Fruit fly (Drosophila melanogaster) whole organism, pupa: ENCODE measurements around the gene Pldn.

ENCODE experiments used
- CG10348 ChIP-seq: fragments of 200-800 bp; sonication (Bioruptor generic); IDR thresholded peaks from 2 replicates; pipeline ENCODE4 v1.3.6; 2022; ENCODE audit warnings: missing biosample characterization, missing genetic modification characterization
- CG12605 ChIP-seq: fragments of 200-800 bp; sonication (Bioruptor generic); IDR thresholded peaks from 2 replicates; pipeline ENCODE4 v1.3.6; 2022; ENCODE audit warnings: missing biosample characterization, missing genetic modification characterization
- CG13204 ChIP-seq: fragments of 200-800 bp; sonication (Bioruptor generic); optimal IDR thresholded peaks from 2 replicates; lab custom pipeline; 2018; ENCODE audit warnings: missing biosample characterization, mild to moderate bottlenecking, missing genetic modification characterization, moderate library complexity
- CG14655 ChIP-seq: fragments of 200-800 bp; sonication (Bioruptor generic); optimal IDR thresholded peaks from 3 replicates; lab custom pipeline; 2017; ENCODE audit warnings: mild to moderate bottlenecking, missing biosample characterization, missing genetic modification reagents, missing genetic modification characterization
- CG15710 ChIP-seq: fragments of 200-800 bp; sonication (Bioruptor generic); optimal IDR thresholded peaks from 2 replicates; lab custom pipeline; 2018; ENCODE audit warnings: missing biosample characterization, mild to moderate bottlenecking, missing genetic modification characterization, moderate library complexity
- CG17806 ChIP-seq: fragments of 200-800 bp; sonication (Bioruptor generic); optimal IDR thresholded peaks from 2 replicates; lab custom pipeline; 2018; ENCODE audit warnings: missing biosample characterization, mild to moderate bottlenecking, missing genetic modification characterization, moderate library complexity
- CG32121 ChIP-seq: fragments of 200-800 bp; sonication (Bioruptor generic); IDR thresholded peaks from 2 replicates; pipeline ENCODE4 v1.3.6; 2022; ENCODE audit warnings: missing biosample characterization, missing genetic modification characterization
- CG34367 ChIP-seq: fragments of 200-800 bp; sonication (Bioruptor generic); optimal IDR thresholded peaks from 2 replicates; lab custom pipeline; 2018; ENCODE audit warnings: missing biosample characterization, mild to moderate bottlenecking, missing genetic modification characterization
- CG4496 ChIP-seq: fragments of 200-800 bp; sonication (Bioruptor generic); IDR thresholded peaks from 3 replicates; pipeline ENCODE4 v1.3.6; 2022; ENCODE audit warnings: missing biosample characterization, missing genetic modification characterization
- CG8159 ChIP-seq: fragments of 200-800 bp; sonication (Bioruptor generic); optimal IDR thresholded peaks from 3 replicates; lab custom pipeline; 2018; ENCODE audit warnings: missing biosample characterization, mild to moderate bottlenecking, missing genetic modification characterization, moderate library complexity
- CG8301 ChIP-seq: fragments of 200-800 bp; sonication (Bioruptor generic); optimal IDR thresholded peaks from 2 replicates; lab custom pipeline; 2018; ENCODE audit warnings: missing biosample characterization, mild to moderate bottlenecking, missing genetic modification characterization
- CG9948 ChIP-seq: fragments of 200-800 bp; sonication (Bioruptor generic); optimal IDR thresholded peaks from 2 replicates; lab custom pipeline; 2018; ENCODE audit warnings: missing biosample characterization, mild to moderate bottlenecking, missing genetic modification characterization, moderate library complexity
- D1 ChIP-seq: fragments of 200-800 bp; sonication (Bioruptor generic); optimal IDR thresholded peaks from 2 replicates; lab custom pipeline; 2018; ENCODE audit warnings: missing biosample characterization, mild to moderate bottlenecking, missing genetic modification characterization, moderate library complexity
- EcR ChIP-seq: fragments of 200-800 bp; sonication (Bioruptor generic); optimal IDR thresholded peaks from 3 replicates; lab custom pipeline; 2019; ENCODE audit warnings: missing biosample characterization, missing genetic modification characterization, mild to moderate bottlenecking, moderate library complexity, missing genetic modification reagents
- Ets98B ChIP-seq: fragments of 200-800 bp; sonication (Bioruptor generic); IDR thresholded peaks from 2 replicates; pipeline ENCODE4 v1.3.6; 2022; ENCODE audit warnings: missing biosample characterization, missing genetic modification characterization
- Pif1A ChIP-seq: fragments of 200-800 bp; sonication (Bioruptor generic); optimal IDR thresholded peaks from 3 replicates; lab custom pipeline; 2016; ENCODE audit warnings: missing biosample characterization, missing genetic modification characterization
- Pif1B ChIP-seq: fragments of 200-800 bp; sonication (Bioruptor generic); optimal IDR thresholded peaks from 3 replicates; lab custom pipeline; 2016; ENCODE audit warnings: missing biosample characterization, missing genetic modification characterization
- Snoo ChIP-seq: fragments of 200-800 bp; sonication (Bioruptor generic); optimal IDR thresholded peaks from 3 replicates; lab custom pipeline; 2017; ENCODE audit warnings: missing biosample characterization, mild to moderate bottlenecking, missing genetic modification characterization, inconsistent platforms
- fd96Ca ChIP-seq: fragments of 200-800 bp; sonication (Bioruptor generic); IDR thresholded peaks from 3 replicates; pipeline ENCODE4 v1.3.6; 2022; ENCODE audit warnings: missing biosample characterization, missing genetic modification characterization
- gl ChIP-seq: fragments of 200-800 bp; sonication (Bioruptor generic); optimal IDR thresholded peaks from 2 replicates; lab custom pipeline; 2018; ENCODE audit warnings: missing biosample characterization, mild to moderate bottlenecking, missing genetic modification characterization
- rn ChIP-seq: fragments of 200-800 bp; sonication (Bioruptor generic); IDR thresholded peaks from 2 replicates; pipeline ENCODE4 v1.3.6; 2022; ENCODE audit warnings: missing biosample characterization, missing genetic modification characterization

Pldn gene

DNA sequence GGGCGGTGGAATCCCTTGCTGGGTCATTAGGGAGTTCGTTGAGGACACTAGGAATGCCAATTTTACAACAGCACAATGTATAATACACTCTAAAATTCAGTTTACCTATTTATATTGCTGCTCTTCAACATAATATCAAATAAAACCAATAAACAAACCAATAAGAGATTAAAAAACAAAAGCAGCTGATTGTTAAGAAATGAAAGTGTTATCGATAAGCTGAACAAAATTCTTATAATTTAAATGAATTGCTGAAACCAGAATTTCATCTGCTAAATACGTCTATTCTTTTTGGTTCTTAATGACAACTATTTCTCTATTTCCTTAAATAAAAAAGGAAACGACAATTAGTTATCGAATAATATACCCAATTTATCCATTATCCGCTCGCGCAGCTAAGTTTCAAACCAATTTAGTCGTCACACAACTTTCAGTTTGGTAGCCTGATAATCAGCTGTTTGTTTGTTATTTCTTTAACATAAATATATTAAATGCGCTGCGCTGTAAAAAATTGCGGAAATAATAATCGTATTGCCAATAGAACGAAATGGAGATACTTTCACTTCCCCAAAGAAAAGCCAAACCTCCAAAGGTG, at the start of gene Pldn, which contains the start of gene CG14135:
TSS of gene Pldn (minus strand) at position 197 of the 595 bp plus-strand sequence.
TSS of gene CG14135 (plus strand) at position 369 of the 595 bp plus-strand sequence.
- TF ChIP-seq D1 (peak; percentile 12), CG15710 (tag; lab: Kevin White, UChicago) (no peak), CG14655 (GFP tag; lab: Kevin White, UChicago) (no peak)
- TF ChIP-seq, all 21 proteins: peak for 1

dm6 chr3L:11731841-11732240, 40.6 kb upstream of the Pldn start, which contains the start of gene CG32087:
CG32087 (plus strand) TSS chr3L:11732141.
- no peak for TF ChIP-seq CG10348 (GFP tag; lab: Robert Waterston, UW)
- no peak for TF ChIP-seq CG15710 (tag; lab: Kevin White, UChicago)
- no peak for TF ChIP-seq CG9948 (tag; lab: Kevin White, UChicago)
- TF ChIP-seq Pif1A, result no peak

DNA sequence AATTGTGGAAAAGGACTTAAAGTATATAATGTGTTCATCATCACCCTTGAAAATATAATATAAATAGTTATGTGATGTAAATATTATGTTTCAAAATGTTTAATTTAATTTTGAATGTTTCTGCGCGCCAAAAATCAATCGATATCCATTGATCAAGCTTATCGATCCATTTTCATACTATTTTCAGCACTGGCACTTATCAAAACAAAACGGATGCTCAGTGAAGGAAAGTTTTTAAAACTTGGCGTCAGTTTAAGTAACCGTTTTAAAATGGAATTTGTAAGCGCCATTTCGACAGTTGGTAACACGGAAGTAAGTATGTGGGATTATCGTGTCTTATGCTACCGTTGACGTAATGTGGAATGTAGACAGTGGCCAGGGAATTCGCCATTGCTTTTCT, 36.9 kb upstream of the Pldn start, which contains the start of gene sunn:
TSS of gene sunn (plus strand) at position 202 of the 400 bp plus-strand sequence.
- no peak for TF ChIP-seq CG12605 (GFP tag; lab: Robert Waterston, UW)
- TF ChIP-seq CG13204 (GFP tag; lab: Kevin White, UChicago), result no peak
- TF ChIP-seq CG8159 (tag; lab: Kevin White, UChicago), result no peak
- TF ChIP-seq, all 21 proteins: peak for 0

DNA sequence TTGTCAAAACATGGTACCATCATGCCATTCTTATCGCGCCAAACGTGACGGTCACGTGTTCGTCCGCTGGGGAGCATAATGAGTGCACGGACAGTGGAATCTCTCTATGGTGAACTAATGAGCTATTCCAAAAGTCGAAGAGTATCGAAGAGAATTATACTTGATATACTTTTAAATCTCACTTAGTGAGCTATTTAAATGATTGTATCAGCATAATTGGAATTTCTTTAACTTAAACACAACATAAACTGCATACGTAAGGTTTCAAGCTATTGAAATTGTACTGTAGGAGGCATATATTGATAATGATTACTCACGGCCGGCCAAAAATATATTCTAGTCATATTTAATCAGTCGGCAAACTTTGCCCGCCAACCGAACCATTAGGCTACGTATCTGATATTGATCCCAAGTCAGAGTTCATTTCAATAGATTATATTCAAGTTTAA, 30.3 kb upstream of the Pldn start:
- TF ChIP-seq gl (tag; lab: Kevin White, UChicago) (no peak), CG32121 (GFP tag; lab: Robert Waterston, UW) (no peak), CG13204 (GFP tag; lab: Kevin White, UChicago) (no peak), D1 (no peak), CG9948 (tag; lab: Kevin White, UChicago) (no peak), CG14655 (GFP tag; lab: Kevin White, UChicago) (no peak), CG17806 (tag; lab: Kevin White, UChicago) (no peak), CG12605 (GFP tag; lab: Robert Waterston, UW) (no peak), CG4496 (GFP tag; lab: Robert Waterston, UW) (no peak), Pif1A (no peak), Ets98B (no peak), CG8301 (no peak), CG15710 (tag; lab: Kevin White, UChicago) (no peak), CG34367 (no peak), fd96Ca (GFP tag; lab: Robert Waterston, UW) (no peak), EcR (GFP tag; lab: Kevin White, UChicago) (no peak), Snoo (tag; lab: Kevin White, UChicago) (no peak), Pif1B (no peak)
- TF ChIP-seq, all 21 proteins: peak for 0

DNA sequence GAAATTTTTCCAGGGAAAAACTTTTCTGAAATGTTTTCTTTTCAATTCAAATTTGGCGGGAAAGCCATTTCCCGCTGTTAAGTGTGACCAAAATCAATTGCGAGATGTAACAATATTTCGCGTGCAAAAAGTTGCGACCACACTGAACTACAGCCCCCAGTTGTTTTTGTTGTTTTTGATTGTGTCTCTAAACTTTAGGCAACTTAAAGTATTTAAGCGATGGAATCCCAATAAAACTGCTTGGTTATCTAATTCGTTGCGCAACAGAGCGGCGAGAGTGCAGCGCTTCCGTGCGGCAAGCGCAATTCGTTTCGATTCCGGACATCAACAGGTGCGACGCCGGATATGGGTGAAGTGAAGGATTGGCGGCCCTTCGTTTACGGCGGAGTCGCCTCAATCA, 29.6 kb upstream of the Pldn start, which contains the start of gene Bmcp:
TSS of gene Bmcp (plus strand) at position 155 of the 400 bp plus-strand sequence.
- TF ChIP-seq fd96Ca (GFP tag; lab: Robert Waterston, UW) (no peak), Pif1B (no peak), Ets98B (no peak), rn (GFP tag; lab: Robert Waterston, UW) (no peak), CG15710 (tag; lab: Kevin White, UChicago) (peak; percentile 9), CG4496 (GFP tag; lab: Robert Waterston, UW) (0 out of 3 replicates have a peak, but pooled peaks have one; percentile 24), CG12605 (GFP tag; lab: Robert Waterston, UW) (peak; percentile 36; the same call in 1 of the 2 replicates), Snoo (tag; lab: Kevin White, UChicago) (peak; percentile 6), CG10348 (GFP tag; lab: Robert Waterston, UW) (no peak), gl (tag; lab: Kevin White, UChicago) (no peak), D1 (no peak)
- TF ChIP-seq, all 21 proteins: peak for 4

DNA sequence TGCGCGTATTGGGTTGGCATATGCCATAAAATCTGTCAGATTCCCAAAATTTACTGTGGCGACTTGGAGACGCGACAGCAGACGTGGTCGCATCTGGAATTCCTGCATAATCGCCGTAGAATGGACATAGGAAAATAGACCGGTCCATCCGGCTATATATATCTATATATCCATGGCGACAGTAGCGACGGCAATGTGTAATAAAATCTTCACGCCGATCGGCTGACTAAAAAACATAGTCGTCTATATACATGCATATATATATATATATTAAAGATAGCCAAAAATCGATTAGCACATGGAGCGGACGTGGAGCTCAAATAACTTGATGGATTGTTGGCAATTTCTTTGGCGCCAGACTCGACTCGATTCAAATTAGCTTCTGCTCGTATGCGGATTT, 26.8 kb upstream of the Pldn start:
- no peak for TF ChIP-seq D1
- no peak for TF ChIP-seq Snoo (tag; lab: Kevin White, UChicago)
- no peak for TF ChIP-seq EcR (GFP tag; lab: Kevin White, UChicago)
- TF ChIP-seq CG8159 (tag; lab: Kevin White, UChicago), result no peak
- no peak for TF ChIP-seq CG12605 (GFP tag; lab: Robert Waterston, UW)

DNA sequence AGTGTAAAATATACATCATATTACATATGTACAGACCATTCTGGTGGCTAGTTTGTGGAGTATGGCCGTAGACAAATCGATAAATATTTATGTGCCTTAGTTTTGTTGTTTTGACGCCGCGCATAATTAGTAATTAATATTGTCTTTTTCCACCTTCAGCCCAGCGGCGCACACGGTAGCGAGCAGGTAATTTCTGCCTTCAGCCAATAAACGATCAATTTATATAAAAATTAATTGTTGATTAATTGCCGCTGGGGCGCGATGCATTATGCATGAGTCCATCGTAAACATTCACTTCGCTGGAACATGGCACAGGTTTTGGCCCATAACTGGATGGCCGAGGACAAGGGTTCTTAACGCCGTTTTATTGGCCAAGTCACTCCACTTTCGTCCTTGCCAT, 26.1 kb upstream of the Pldn start:
- TF ChIP-seq CG17806 (tag; lab: Kevin White, UChicago), result no peak
- TF ChIP-seq Ets98B, result no peak
- TF ChIP-seq EcR (GFP tag; lab: Kevin White, UChicago), result no peak
- no peak for TF ChIP-seq CG8159 (tag; lab: Kevin White, UChicago)
- no peak for TF ChIP-seq CG14655 (GFP tag; lab: Kevin White, UChicago)
- no peak for TF ChIP-seq rn (GFP tag; lab: Robert Waterston, UW)
- no peak for TF ChIP-seq Snoo (tag; lab: Kevin White, UChicago)
- no peak for TF ChIP-seq CG34367
- TF ChIP-seq CG10348 (GFP tag; lab: Robert Waterston, UW), result no peak
- no peak for TF ChIP-seq CG8301
- TF ChIP-seq CG12605 (GFP tag; lab: Robert Waterston, UW), result no peak
- no peak for TF ChIP-seq CG4496 (GFP tag; lab: Robert Waterston, UW)
- TF ChIP-seq CG15710 (tag; lab: Kevin White, UChicago), result no peak
- no peak for TF ChIP-seq Pif1B
- TF ChIP-seq CG32121 (GFP tag; lab: Robert Waterston, UW), result no peak
- no peak for TF ChIP-seq CG13204 (GFP tag; lab: Kevin White, UChicago)
- TF ChIP-seq Pif1A, result no peak
- TF ChIP-seq CG9948 (tag; lab: Kevin White, UChicago), result no peak
- no peak for TF ChIP-seq fd96Ca (GFP tag; lab: Robert Waterston, UW)
- no peak for TF ChIP-seq D1
